Worm (Caenorhabditis elegans) whole organism, L4/young adult: ENCODE measurements around the gene sulp-3.

Experiments
- W03F9.2 ChIP-seq: fragments of 150-350 bp; optimal IDR thresholded peaks from 2 replicates; lab custom pipeline; 2014; ENCODE audit warnings: missing biosample characterization, missing genetic modification characterization
- dao-5 ChIP-seq: sonication (generic microtip); optimal IDR thresholded peaks from 2 replicates; lab custom pipeline; 2016; ENCODE audit warnings: missing genotype, missing genetic modification characterization, moderate library complexity, missing compliant biosample characterization
- him-1 ChIP-seq: sonication (generic microtip); optimal IDR thresholded peaks from 2 replicates; lab custom pipeline; 2016; ENCODE audit warnings: missing genotype, missing genetic modification reagents, missing genetic modification characterization, missing compliant biosample characterization

sulp-3 gene

DNA sequence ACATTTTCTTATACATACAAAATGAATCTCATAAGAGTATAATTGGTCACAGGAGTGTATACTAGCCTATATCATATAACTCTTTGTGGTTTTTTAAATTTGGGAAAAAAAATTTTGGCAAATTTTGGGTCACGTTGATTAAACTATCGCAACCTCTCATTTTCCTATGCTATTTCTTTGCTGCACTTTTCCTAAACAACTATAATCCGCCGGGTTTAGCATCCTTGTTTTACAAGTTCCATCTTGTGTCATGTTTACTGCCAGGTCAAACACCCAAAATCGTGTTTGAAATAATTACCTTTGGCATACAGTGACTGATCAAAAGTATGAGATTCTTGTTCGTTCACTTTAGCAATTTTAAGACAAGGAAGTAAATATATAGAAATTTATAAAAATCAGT, at the start of gene sulp-3:
TSS of gene sulp-3 (minus strand) at position 101 of the 400 bp plus-strand sequence.
- TF ChIP-seq dao-5 (tag; lab: Kevin White, UChicago) (no peak), W03F9.2 (no peak), him-1 (tag; lab: Kevin White, UChicago) (no peak)

DNA sequence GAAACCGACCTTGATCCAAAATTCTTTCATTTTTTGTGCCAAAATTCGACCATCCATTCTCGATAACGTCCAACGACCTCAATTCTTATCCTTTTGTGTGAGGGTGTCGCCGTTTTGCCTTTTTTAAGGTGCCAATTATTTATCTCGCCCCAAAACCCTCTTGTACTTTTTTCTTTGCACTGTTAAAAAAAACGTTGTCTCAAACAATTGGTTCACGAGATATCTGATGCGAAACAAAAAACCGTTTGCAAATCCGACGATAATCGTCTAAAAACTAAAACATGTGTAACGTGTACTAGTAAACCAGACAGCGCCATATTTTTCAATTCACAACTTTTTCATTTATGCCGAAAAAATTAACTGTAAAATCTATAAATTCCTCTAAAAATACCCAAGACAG, 49.1 kb upstream of the sulp-3 start, which contains the start of gene F16F9.3:
TSS of gene F16F9.3 (plus strand) at position 301 of the 400 bp plus-strand sequence.
- no peak for TF ChIP-seq dao-5 (tag; lab: Kevin White, UChicago)
- TF ChIP-seq W03F9.2 = no peak
- no peak for TF ChIP-seq him-1 (tag; lab: Kevin White, UChicago)

DNA sequence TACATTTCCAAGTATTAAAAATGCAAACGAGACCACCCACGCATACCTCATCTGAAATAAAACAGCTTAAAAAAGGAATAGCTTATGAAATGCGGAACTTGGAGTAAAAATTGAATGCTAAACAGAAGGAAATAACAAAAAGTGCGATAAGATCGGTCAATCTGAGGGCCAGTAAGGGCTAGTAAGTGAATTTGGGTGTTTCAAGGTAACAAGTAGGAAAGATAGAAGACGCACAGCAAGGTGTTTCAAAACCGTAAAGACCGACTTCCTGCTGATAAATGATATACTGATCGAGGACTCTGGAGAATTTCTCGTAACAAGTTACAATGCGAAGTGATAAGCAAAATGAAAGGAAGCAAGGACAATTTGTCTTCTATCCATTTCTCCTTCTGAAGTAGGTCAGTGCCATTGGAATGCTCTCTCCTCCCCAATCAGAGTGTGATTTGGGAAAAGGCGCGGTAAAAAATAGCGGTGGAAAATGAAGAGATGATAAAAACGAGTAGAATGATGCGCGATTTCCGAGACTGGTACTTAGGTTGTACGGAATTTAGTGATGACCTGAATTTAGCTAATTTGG, 47.5 kb upstream of the sulp-3 start, which contains the start of gene dpy-6:
TSS of gene dpy-6 (minus strand) at position 51 of the 577 bp plus-strand sequence.
- no peak for TF ChIP-seq him-1 (tag; lab: Kevin White, UChicago)

ce11 chrX:8446108-8446507, 37.9 kb upstream of the sulp-3 start, which contains the start of gene F16F9.1:
Gene F16F9.1 (plus strand): TSS chrX:8446408.
- no peak for TF ChIP-seq dao-5 (tag; lab: Kevin White, UChicago)
- no peak for TF ChIP-seq W03F9.2
- no peak for TF ChIP-seq him-1 (tag; lab: Kevin White, UChicago)

DNA sequence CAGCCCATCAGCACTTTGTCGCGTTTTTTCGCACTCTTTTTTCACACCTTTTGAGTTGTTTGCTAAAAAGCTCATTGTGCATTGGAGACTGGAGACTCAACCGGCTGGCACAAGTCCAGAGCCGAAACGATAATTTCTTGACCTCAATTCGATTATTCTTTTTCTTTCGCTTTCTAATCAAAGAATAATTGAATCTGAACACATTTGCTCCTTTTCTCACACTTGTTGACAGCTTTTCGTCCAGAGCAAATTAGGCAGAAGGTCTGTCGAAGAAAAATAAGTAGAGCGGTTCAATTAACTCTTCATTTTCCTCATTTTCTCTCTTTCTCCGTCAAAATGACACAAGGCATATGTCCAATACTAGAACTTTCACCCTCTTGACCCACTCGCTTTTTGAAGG, 36.8 kb upstream of the sulp-3 start:
- TF ChIP-seq W03F9.2 (no peak), dao-5 (tag; lab: Kevin White, UChicago) (no peak), him-1 (tag; lab: Kevin White, UChicago) (no peak)

DNA sequence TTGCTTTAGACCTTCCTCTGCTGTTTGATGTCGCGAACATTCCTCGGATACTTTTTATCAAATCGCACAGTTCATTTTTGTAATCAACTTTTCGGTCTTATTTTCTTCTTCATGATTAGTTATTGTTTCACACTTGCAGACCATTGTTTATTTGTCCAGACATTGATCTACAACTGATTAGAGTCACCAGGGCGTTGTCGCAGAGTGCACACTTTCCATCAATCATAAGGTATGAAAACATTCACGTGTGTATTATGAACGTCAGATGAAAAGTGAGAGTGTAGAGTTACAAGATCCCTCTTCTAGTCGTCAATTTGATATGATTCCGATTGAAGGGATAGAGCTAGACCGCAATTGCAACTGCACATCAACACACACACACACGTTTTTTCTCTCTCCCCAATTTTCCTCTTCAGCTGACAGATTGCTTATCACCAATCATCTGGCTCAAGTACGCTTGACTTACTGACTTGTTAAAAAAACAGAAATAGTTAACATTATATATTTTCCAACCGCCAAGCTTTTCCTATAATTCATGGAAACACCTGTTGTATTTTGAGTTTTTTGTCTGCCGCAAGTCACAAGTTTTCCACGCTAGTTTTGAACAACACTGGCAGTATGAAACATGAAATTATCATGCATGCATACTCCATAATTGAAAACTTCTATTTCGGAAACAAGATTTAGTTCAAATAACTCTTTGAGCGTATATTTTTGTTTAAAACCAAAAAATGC, 32.0 kb upstream of the sulp-3 start:
- TF ChIP-seq him-1 (tag; lab: Kevin White, UChicago) (no peak), W03F9.2 (no peak), dao-5 (tag; lab: Kevin White, UChicago) (no peak)

ce11 chrX:8438756-8439155, 30.6 kb upstream of the sulp-3 start:
- TF ChIP-seq him-1 (tag; lab: Kevin White, UChicago) (no peak), W03F9.2 (no peak), dao-5 (tag; lab: Kevin White, UChicago) (no peak)

DNA sequence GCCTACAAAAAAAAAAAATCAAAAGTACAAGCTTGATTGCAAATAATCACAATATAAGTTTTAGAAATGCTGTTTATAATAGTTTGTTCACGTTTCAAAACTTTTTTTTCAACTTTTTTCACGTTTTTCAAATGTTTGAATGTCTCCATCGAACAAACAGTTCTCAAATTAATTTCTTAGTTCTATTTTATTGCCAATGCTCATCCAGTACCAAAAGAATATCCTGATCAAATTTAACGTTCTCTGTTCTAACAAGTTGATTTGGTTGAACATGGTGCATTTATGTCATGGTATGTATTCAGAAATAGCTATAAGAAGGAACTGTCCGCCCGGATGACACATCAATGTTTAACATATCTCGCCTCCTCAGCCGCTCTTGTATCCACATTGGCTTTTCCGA, 24.2 kb upstream of the sulp-3 start, which contains the start of gene kin-9:
TSS of gene kin-9 (plus strand) at position 301 of the 400 bp plus-strand sequence.
- TF ChIP-seq him-1 (tag; lab: Kevin White, UChicago) (no peak), W03F9.2 (no peak), dao-5 (tag; lab: Kevin White, UChicago) (no peak)

ce11 chrX:8429503-8429902, 21.3 kb upstream of the sulp-3 start:
- no peak for TF ChIP-seq dao-5 (tag; lab: Kevin White, UChicago)
- no peak for TF ChIP-seq W03F9.2
- no peak for TF ChIP-seq him-1 (tag; lab: Kevin White, UChicago)

- TF ChIP-seq dao-5 (tag; lab: Kevin White, UChicago) (no peak), him-1 (tag; lab: Kevin White, UChicago) (no peak), W03F9.2 (no peak)
These were observed 20.2 kb upstream of the sulp-3 start, which contains the start of gene F08F1.3 for ce11 chrX:8428319-8428888. Gene F08F1.3 (plus strand): TSS chrX:8428838.

- no peak for TF ChIP-seq him-1 (tag; lab: Kevin White, UChicago)
- TF ChIP-seq W03F9.2 = no peak
- TF ChIP-seq dao-5 (tag; lab: Kevin White, UChicago) = no peak
These were observed 18.1 kb upstream of the sulp-3 start for ce11 chrX:8426160-8426712.

DNA sequence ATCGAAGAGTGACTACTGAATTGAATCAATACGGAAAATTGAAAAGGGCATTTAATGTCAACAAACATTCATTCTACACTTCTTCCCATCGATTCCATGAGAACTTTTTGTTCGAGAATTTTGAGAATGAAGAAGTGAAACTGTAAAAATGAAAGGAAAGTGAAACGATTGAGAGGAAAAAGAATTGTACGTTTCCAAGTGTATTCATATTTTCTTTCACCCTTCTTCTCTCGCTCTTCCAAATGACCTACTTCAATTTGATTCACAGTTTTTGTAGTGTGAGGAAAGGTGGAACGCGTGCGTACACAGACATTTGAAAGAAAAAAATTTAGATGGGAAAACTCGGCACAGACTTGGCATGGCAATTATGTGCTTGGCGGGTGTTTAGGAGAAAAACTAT, 16.1 kb upstream of the sulp-3 start:
- TF ChIP-seq him-1 (tag; lab: Kevin White, UChicago) (no peak), W03F9.2 (no peak), dao-5 (tag; lab: Kevin White, UChicago) (no peak)

DNA sequence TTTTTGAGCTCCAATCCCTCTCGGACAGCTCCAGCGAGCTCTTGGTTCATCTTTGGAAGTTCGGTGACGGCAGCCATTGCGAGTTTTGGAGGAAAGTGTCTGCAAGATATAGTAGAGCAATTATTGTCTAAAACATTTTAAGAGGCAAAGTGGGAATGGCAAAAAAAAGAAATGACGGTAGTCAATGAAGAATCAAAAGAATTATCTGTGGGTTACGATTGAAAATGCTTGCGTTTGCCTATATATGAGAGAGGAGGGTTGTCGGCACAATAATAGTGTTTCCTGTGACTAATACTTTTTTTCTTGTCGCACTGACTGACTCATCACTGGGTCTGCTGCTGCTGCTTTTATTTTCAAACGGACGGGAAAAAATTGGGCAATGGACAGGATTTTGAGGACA, 15.5 kb upstream of the sulp-3 start, which contains the start of gene tth-1:
TSS of gene tth-1 (minus strand) at position 101 of the 400 bp plus-strand sequence.
- TF ChIP-seq W03F9.2 = no peak
- TF ChIP-seq dao-5 (tag; lab: Kevin White, UChicago) = no peak
- TF ChIP-seq him-1 (tag; lab: Kevin White, UChicago) = no peak

DNA sequence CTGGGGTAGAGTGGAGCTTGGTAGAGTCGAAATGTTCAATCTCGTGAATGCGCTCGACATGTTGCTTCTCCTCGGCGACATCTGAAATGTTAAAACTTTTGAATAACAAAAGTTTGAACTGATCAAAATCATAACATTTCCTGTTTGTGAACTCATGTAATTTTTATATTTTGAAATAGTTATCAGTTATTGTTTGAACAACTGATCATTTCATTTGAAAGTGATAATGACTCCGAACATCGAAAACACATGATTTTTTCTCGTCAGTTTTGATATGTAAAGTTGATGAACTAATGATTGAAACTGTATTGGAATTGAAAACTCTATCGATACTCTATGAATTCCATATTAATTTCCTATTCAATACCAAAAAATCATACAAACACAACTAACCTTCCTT, 15.0 kb upstream of the sulp-3 start:
- TF ChIP-seq him-1 (tag; lab: Kevin White, UChicago) (no peak), dao-5 (tag; lab: Kevin White, UChicago) (no peak), W03F9.2 (no peak)
